Fruit fly (Drosophila melanogaster): ENCODE measurements around the gene CG33189.

Gene CG33189

dm6 chr3R:8784788-8785187 is 4.2 kb upstream of the CG33189 start (continued):
- TF ChIP-seq CG1529 (GFP tag; optimal IDR thresholded peaks at IDR 0.05) (no peak), CG8478 (optimal IDR thresholded peaks at IDR 0.05) (no peak), CG12219 (GFP tag; optimal IDR thresholded peaks at IDR 0.05) (peak; percentile 48), CG11504 (tag; optimal IDR thresholded peaks at IDR 0.05) (no peak), Dip3 (GFP tag; optimal IDR thresholded peaks at IDR 0.05) (peak; percentile 43), hkb (optimal IDR thresholded peaks at IDR 0.05) (no peak), hkb (GFP tag; IDR thresholded peaks at IDR 0.05) (peak; percentile 48; the same call in 1 of the 2 replicates), CG16779 (GFP tag; IDR thresholded peaks at IDR 0.05) (no peak), PHDP (tag; optimal IDR thresholded peaks at IDR 0.05) (no peak), prd (optimal IDR thresholded peaks at IDR 0.05) (no peak), prd (GFP tag; IDR thresholded peaks at IDR 0.05) (peak; percentile 63), CG11456 (GFP tag; IDR thresholded peaks at IDR 0.05) (peak; percentile 70; the same call in 1 of the 3 replicates), sim (GFP tag; IDR thresholded peaks at IDR 0.05) (no peak), bcd (GFP tag; optimal IDR thresholded peaks at IDR 0.05) (peak; percentile 38), Xrp1 (GFP tag; IDR thresholded peaks at IDR 0.05) (peak; percentile 66), bowl (GFP tag; IDR thresholded peaks at IDR 0.05) (no peak), D19B (GFP tag; optimal IDR thresholded peaks at IDR 0.05) (peak; percentile 89), Oaz (GFP tag; IDR thresholded peaks at IDR 0.05) (peak; percentile 42; the same call in 1 of the 2 replicates), CG2129 (GFP tag; IDR thresholded peaks at IDR 0.05; ENCODE audit: partially characterized antibody) (no peak), caup (GFP tag; optimal IDR thresholded peaks at IDR 0.05; ENCODE audit: severe bottlenecking) (peak; percentile 37), CG9727 (GFP tag; optimal IDR thresholded peaks at IDR 0.05) (peak; percentile 38), Ets97D (GFP tag; optimal IDR thresholded peaks at IDR 0.05) (no peak), CG6175 (GFP tag; IDR thresholded peaks at IDR 0.05) (no peak), onecut (GFP tag; IDR thresholded peaks at IDR 0.05) (no peak), tll (GFP tag; optimal IDR thresholded peaks at IDR 0.05) (no peak), Ravus (GFP tag; IDR thresholded peaks at IDR 0.05) (0 out of 2 replicates have a peak, but pooled peaks have one; percentile 2), abd-A (tag; optimal IDR thresholded peaks at IDR 0.05) (no peak), nau (GFP tag; optimal IDR thresholded peaks at IDR 0.05) (no peak), Ada2b (GFP tag; IDR thresholded peaks at IDR 0.05) (peak; percentile 77), sr (GFP tag; IDR thresholded peaks at IDR 0.05) (no peak), CG12104 (GFP tag; optimal IDR thresholded peaks at IDR 0.05) (no peak), CG15514 (GFP tag; optimal IDR thresholded peaks at IDR 0.05) (peak; percentile 19), tin (GFP tag; optimal IDR thresholded peaks at IDR 0.05) (peak; percentile 30), bigmax (GFP tag; optimal IDR thresholded peaks at IDR 0.05) (no peak), tx (GFP tag; optimal IDR thresholded peaks at IDR 0.05) (peak; percentile 41), sisA (GFP tag; IDR thresholded peaks at IDR 0.05) (peak; percentile 50), CG10274 (GFP tag; optimal IDR thresholded peaks at IDR 0.05) (no peak), CG3281 (GFP tag; optimal IDR thresholded peaks at IDR 0.05) (no peak), fd102C (GFP tag; optimal IDR thresholded peaks at IDR 0.05) (no peak), Dip2 (GFP tag; IDR thresholded peaks at IDR 0.05) (no peak), CG7928 (GFP tag; optimal IDR thresholded peaks at IDR 0.05) (no peak), E2f2 (GFP tag; IDR thresholded peaks at IDR 0.05) (peak; percentile 31; the same call in 1 of the 2 replicates), CG2202 (tag; optimal IDR thresholded peaks at IDR 0.05) (no peak), Gsc (GFP tag; IDR thresholded peaks at IDR 0.05) (no peak), bbx (GFP tag; IDR thresholded peaks at IDR 0.05; ENCODE audit: partially characterized antibody) (no peak), ind (GFP tag; optimal IDR thresholded peaks at IDR 0.05) (no peak), Mrtf (GFP tag; IDR thresholded peaks at IDR 0.05) (peak; percentile 48; the same call in 1 of the 3 replicates), HHEX (GFP tag; optimal IDR thresholded peaks at IDR 0.05) (no peak), CG32772 (GFP tag; IDR thresholded peaks at IDR 0.05) (peak; percentile 37; the same call in 1 of the 2 replicates), grau (tag; optimal IDR thresholded peaks at IDR 0.05) (no peak), CG11695 (GFP tag; IDR thresholded peaks at IDR 0.05) (peak; percentile 62; the same call in 2 of the 3 replicates), CG15601 (tag; optimal IDR thresholded peaks at IDR 0.05) (no peak)

All from whole organism, embryonic.